Worm (Caenorhabditis elegans) whole organism, L1 larva: Measurements from ENCODE around the gene math-31.

Experiments used
- C16A3.4 ChIP-seq: fragments of 150-350 bp; optimal IDR thresholded peaks from 2 replicates; lab custom pipeline; 2014; ENCODE audit warnings: missing biosample characterization, missing genetic modification characterization
- Y116A8C.19 ChIP-seq: sonication (generic microtip); optimal IDR thresholded peaks from 2 replicates; lab custom pipeline; 2016; ENCODE audit warnings: missing compliant biosample characterization, missing genetic modification characterization, borderline replicate concordance
- blmp-1 ChIP-seq: fragments of 150-350 bp; optimal IDR thresholded peaks from 2 replicates; lab custom pipeline; 2014; ENCODE audit warnings: missing biosample characterization, missing genetic modification characterization
- ceh-63 ChIP-seq: fragments of 200-800 bp; sonication (Bioruptor generic); optimal IDR thresholded peaks from 2 replicates; lab custom pipeline; 2018; ENCODE audit warnings: mild to moderate bottlenecking, missing genetic modification characterization, missing compliant biosample characterization
- ceh-8 ChIP-seq: fragments of 200-800 bp; sonication (Bioruptor generic); optimal IDR thresholded peaks from 2 replicates; lab custom pipeline; 2018; ENCODE audit warnings: mild to moderate bottlenecking, missing genetic modification characterization, moderate library complexity, missing compliant biosample characterization
- ceh-90 ChIP-seq: sonication (generic microtip); optimal IDR thresholded peaks from 2 replicates; lab custom pipeline; 2016; ENCODE audit warnings: missing genetic modification characterization, missing compliant biosample characterization
- dpl-1 ChIP-seq, 3 experiments: fragments of 150-350 bp in 2 of 3; sonication (generic microtip) in 1 of 3; optimal IDR thresholded peaks; 2 replicates each; lab custom pipeline; 2014 to 2017; ENCODE audit warnings: missing biosample characterization in 3 of 3, missing genetic modification characterization in 3 of 3, missing genetic modification reagents in 3 of 3
- efl-3 ChIP-seq: fragments of 200-800 bp; sonication (Bioruptor generic); optimal IDR thresholded peaks from 2 replicates; lab custom pipeline; 2018; ENCODE audit warnings: mild to moderate bottlenecking, missing genetic modification characterization, missing compliant biosample characterization
- egl-13 ChIP-seq: sonication (generic microtip); optimal IDR thresholded peaks from 2 replicates; lab custom pipeline; 2016; ENCODE audit warnings: missing genotype, missing genetic modification reagents, missing genetic modification characterization, missing compliant biosample characterization
- elt-2 ChIP-seq: sonication (generic microtip); optimal IDR thresholded peaks from 2 replicates; lab custom pipeline; 2016; ENCODE audit warnings: missing genetic modification characterization, mild to moderate bottlenecking, inconsistent platforms, missing compliant biosample characterization, missing genetic modification reagents
- ets-5 ChIP-seq: fragments of 200-800 bp; sonication (Bioruptor generic); IDR thresholded peaks from 2 replicates; pipeline ENCODE4 v1.3.6; 2022; ENCODE audit warnings: missing genetic modification characterization, missing compliant biosample characterization
- fos-1 ChIP-seq: fragments of 150-350 bp; optimal IDR thresholded peaks from 2 replicates; lab custom pipeline; 2014; ENCODE audit warnings: missing biosample characterization, missing genetic modification characterization
- grh-1 ChIP-seq: fragments of 200-800 bp; sonication (Bioruptor generic); IDR thresholded peaks from 2 replicates; pipeline ENCODE4 v1.3.6; 2022; ENCODE audit warnings: missing genetic modification reagents, missing genetic modification characterization, missing compliant biosample characterization
- hlh-4 ChIP-seq: sonication (generic microtip); optimal IDR thresholded peaks from 2 replicates; lab custom pipeline; 2016; ENCODE audit warnings: mild to moderate bottlenecking, missing genetic modification characterization, missing compliant biosample characterization
- hpl-2 ChIP-seq: fragments of 150-350 bp; optimal IDR thresholded peaks from 2 replicates; lab custom pipeline; 2014; ENCODE audit warnings: missing biosample characterization, missing genetic modification reagents, missing genetic modification characterization
- irx-1 ChIP-seq: sonication (generic microtip); optimal IDR thresholded peaks from 2 replicates; lab custom pipeline; 2016; ENCODE audit warnings: missing genetic modification characterization, missing compliant biosample characterization
- lin-13 ChIP-seq: fragments of 150-350 bp; optimal IDR thresholded peaks from 2 replicates; lab custom pipeline; 2014; ENCODE audit warnings: missing biosample characterization, missing genetic modification reagents, missing genetic modification characterization
- lin-14 ChIP-seq: fragments of 200-800 bp; sonication (Bioruptor generic); optimal IDR thresholded peaks from 2 replicates; lab custom pipeline; 2018; ENCODE audit warnings: mild to moderate bottlenecking, missing genetic modification characterization, moderate library complexity, missing compliant biosample characterization
- lin-35 ChIP-seq, 2 experiments: fragments of 150-350 bp; optimal IDR thresholded peaks; 2 replicates each; lab custom pipeline; 2014; ENCODE audit warnings: missing biosample characterization in 2 of 2, missing genetic modification characterization in 2 of 2, missing genetic modification reagents in 2 of 2
- lin-39 ChIP-seq: fragments of 150-350 bp; optimal IDR thresholded peaks from 2 replicates; lab custom pipeline; 2014; ENCODE audit warnings: missing biosample characterization, missing genetic modification reagents, missing genetic modification characterization
- lir-3 ChIP-seq: sonication (generic microtip); optimal IDR thresholded peaks from 2 replicates; lab custom pipeline; 2016; ENCODE audit warnings: mild to moderate bottlenecking, missing genetic modification characterization, moderate library complexity, missing compliant biosample characterization; ENCODE audit not compliant: poor library complexity
- mef-2 ChIP-seq: fragments of 150-350 bp; optimal IDR thresholded peaks from 2 replicates; lab custom pipeline; 2014; ENCODE audit warnings: missing biosample characterization, missing genetic modification characterization
- nhr-19 ChIP-seq: fragments of 200-800 bp; sonication (Bioruptor generic); conservative IDR thresholded peaks from 2 replicates; pipeline ENCODE4 v1.3.6; 2022; ENCODE audit warnings: missing genetic modification characterization, missing compliant biosample characterization
- nhr-28 ChIP-seq: fragments of 150-350 bp; optimal IDR thresholded peaks from 2 replicates; lab custom pipeline; 2014; ENCODE audit warnings: missing biosample characterization, missing genetic modification characterization
- nhr-77 ChIP-seq: fragments of 150-350 bp; optimal IDR thresholded peaks from 2 replicates; lab custom pipeline; 2014; ENCODE audit warnings: missing biosample characterization, missing genetic modification characterization
- nhr-85 ChIP-seq: sonication (generic microtip); peaks from one replicate; lab custom pipeline; 2016; ENCODE audit warnings: missing genetic modification characterization, inconsistent platforms, missing compliant biosample characterization
- pag-3 ChIP-seq: sonication (generic microtip); optimal IDR thresholded peaks from 2 replicates; lab custom pipeline; 2017; ENCODE audit warnings: missing genetic modification characterization, mild to moderate bottlenecking, missing compliant biosample characterization, antibody characterized with exemption, borderline replicate concordance; ENCODE audit not compliant: insufficient read depth
- pqm-1 ChIP-seq: sonication (generic microtip); optimal IDR thresholded peaks from 3 replicates; lab custom pipeline; 2017; ENCODE audit warnings: missing biosample characterization, missing genetic modification characterization
- rnt-1 ChIP-seq: sonication (generic microtip); optimal IDR thresholded peaks from 2 replicates; lab custom pipeline; 2016; ENCODE audit warnings: mild to moderate bottlenecking, missing genetic modification characterization, moderate library complexity, missing compliant biosample characterization
- skn-1 ChIP-seq: fragments of 150-350 bp; optimal IDR thresholded peaks from 2 replicates; lab custom pipeline; 2014; ENCODE audit warnings: missing biosample characterization, missing genetic modification characterization
- snu-23 ChIP-seq: sonication (generic microtip); optimal IDR thresholded peaks from 2 replicates; lab custom pipeline; 2016; ENCODE audit warnings: missing genetic modification characterization, missing compliant biosample characterization
- sptf-1 ChIP-seq: fragments of 150-350 bp; optimal IDR thresholded peaks from 2 replicates; lab custom pipeline; 2014; ENCODE audit warnings: missing biosample characterization, missing genetic modification characterization
- sup-37 ChIP-seq: fragments of 200-800 bp; sonication (Bioruptor generic); optimal IDR thresholded peaks from 2 replicates; lab custom pipeline; 2018; ENCODE audit warnings: mild to moderate bottlenecking, missing genetic modification characterization, missing compliant biosample characterization
- swsn-7 ChIP-seq: sonication (generic microtip); optimal IDR thresholded peaks from 2 replicates; lab custom pipeline; 2016; ENCODE audit warnings: missing genetic modification characterization, missing compliant biosample characterization
- tbx-2 ChIP-seq: sonication (generic microtip); optimal IDR thresholded peaks from 2 replicates; lab custom pipeline; 2016; ENCODE audit warnings: missing genetic modification characterization, missing compliant biosample characterization
- tlp-1 ChIP-seq: fragments of 150-350 bp; optimal IDR thresholded peaks from 2 replicates; lab custom pipeline; 2014; ENCODE audit warnings: missing biosample characterization, missing genetic modification characterization
- unc-130 ChIP-seq: fragments of 150-350 bp; optimal IDR thresholded peaks from 2 replicates; lab custom pipeline; 2017; ENCODE audit warnings: missing biosample characterization, missing genetic modification characterization, inconsistent platforms
- unc-30 ChIP-seq: sonication (generic microtip); optimal IDR thresholded peaks from 2 replicates; lab custom pipeline; 2017; ENCODE audit warnings: missing biosample characterization, missing genetic modification characterization
- unc-98 ChIP-seq: fragments of 200-800 bp; sonication (Bioruptor generic); IDR thresholded peaks from 2 replicates; pipeline ENCODE4 v1.3.6; 2022; ENCODE audit warnings: missing genetic modification characterization, missing compliant biosample characterization
- xbp-1 ChIP-seq: sonication (generic microtip); optimal IDR thresholded peaks from 2 replicates; lab custom pipeline; 2016; ENCODE audit warnings: missing genetic modification characterization, missing compliant biosample characterization
- zag-1 ChIP-seq: fragments of 150-350 bp; optimal IDR thresholded peaks from 2 replicates; lab custom pipeline; 2014; ENCODE audit warnings: missing biosample characterization, missing genetic modification characterization
- zip-4 ChIP-seq: fragments of 200-800 bp; sonication (Bioruptor generic); optimal IDR thresholded peaks from 2 replicates; lab custom pipeline; 2018; ENCODE audit warnings: mild to moderate bottlenecking, missing genetic modification characterization, moderate library complexity, missing compliant biosample characterization
- ztf-11 ChIP-seq, 2 experiments: sonication (generic microtip); optimal IDR thresholded peaks; 2 replicates each; lab custom pipeline; 2016 to 2017; ENCODE audit warnings: missing genetic modification characterization in 2 of 2, missing biosample characterization in 1 of 2, missing compliant biosample characterization in 1 of 2
- ztf-4 ChIP-seq: fragments of 150-350 bp; optimal IDR thresholded peaks from 2 replicates; lab custom pipeline; 2014; ENCODE audit warnings: missing biosample characterization, missing genetic modification characterization

math-31 gene

DNA sequence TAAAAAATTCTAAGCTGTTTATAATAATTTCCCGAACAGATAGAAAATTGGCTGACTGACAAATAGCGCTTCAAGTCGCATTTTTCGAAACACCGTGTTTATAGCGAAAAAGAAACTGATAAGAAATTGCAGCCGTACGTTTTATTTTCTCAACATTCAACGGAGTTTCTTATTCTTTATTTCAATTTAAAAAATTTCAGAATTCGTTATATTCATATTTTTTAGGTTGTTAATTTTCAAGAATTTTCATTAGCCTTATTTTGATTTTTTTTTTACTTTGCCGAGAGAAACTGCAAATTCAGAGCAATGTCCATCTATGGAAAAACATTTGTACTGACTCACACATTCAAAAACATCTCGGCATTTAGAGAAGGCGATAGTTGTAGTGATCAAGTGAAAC lies 14.7 kb downstream of the math-31 start, which contains the start of gene C46F9.6:
Gene C46F9.6, plus strand, starts transcription at position 301 of the 400 bp plus-strand sequence.
- TF ChIP-seq unc-30 (no peak), elt-2 (peak; percentile 6)
- TF ChIP-seq, all 84 proteins: peak for 1

DNA sequence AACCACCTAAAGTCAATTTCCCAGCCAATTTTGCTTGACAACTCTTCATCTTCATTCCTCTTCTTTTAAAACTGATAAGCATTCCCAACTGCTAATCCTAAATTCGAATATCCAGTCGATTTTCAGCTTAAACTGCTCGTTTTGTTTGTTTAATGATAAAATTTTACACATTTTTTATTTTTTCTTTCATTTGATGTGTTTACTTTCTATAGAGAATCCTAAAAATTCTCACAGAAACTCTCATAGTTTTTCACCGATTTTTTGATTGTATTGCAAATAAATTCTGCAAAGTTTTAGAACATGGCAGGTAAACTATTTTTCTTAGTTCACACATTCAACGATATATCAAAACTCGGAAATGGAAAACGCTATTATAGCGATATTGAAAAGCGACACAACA lies 16.9 kb downstream of the math-31 start, which contains the start of gene math-25:
Gene math-25, plus strand, starts transcription at position 301 of the 400 bp plus-strand sequence.
- TF ChIP-seq swsn-7 (tag; lab: Kevin White, UChicago) (no peak), pqm-1 (tag; lab: Kevin White, UChicago) (no peak), sptf-1 (no peak), unc-130 (tag; lab: Kevin White, UChicago) (no peak), ztf-4 (no peak), nhr-19 (no peak), nhr-77 (tag; lab: Kevin White, UChicago) (no peak), lin-35 (GFP tag; optimal IDR thresholded peaks at IDR 0.05; lab: Kevin White, UChicago) (no peak), pag-3 (tag; lab: Kevin White, UChicago) (no peak), zip-4 (GFP tag; lab: Kevin White, UChicago) (no peak), hpl-2 (no peak), hlh-4 (tag; lab: Kevin White, UChicago) (no peak), lir-3 (tag; lab: Kevin White, UChicago) (no peak), rnt-1 (tag; lab: Kevin White, UChicago) (no peak), tbx-2 (no peak), unc-98 (GFP tag; lab: Robert Waterston, UW) (no peak), fos-1 (tag; lab: Kevin White, UChicago) (no peak), nhr-85 (tag; lab: Kevin White, UChicago) (no peak), Y116A8C.19 (tag; lab: Kevin White, UChicago) (no peak)

DNA sequence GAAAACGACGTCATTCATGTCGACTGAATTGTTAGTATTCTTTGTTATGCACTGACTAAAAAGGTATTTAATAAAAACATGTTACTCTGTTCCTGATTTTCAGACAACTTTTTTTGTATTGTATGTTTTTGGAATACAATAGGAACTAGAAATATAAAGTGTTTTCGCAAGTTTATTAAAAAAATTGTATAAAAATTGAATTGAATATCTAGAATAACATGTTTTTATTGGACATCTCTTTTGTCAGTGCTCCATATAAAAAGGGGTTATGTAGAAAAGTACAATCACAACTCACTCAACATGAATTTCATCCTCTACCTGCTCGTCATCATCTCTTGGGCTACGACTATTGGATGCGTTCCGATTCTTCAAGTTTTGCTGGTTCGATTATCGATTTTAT lies 17.4 kb downstream of the math-31 start, which contains the start of gene C46F9.5:
Gene C46F9.5, plus strand, starts transcription at position 301 of the 400 bp plus-strand sequence.
- TF ChIP-seq xbp-1 (tag; lab: Kevin White, UChicago) = no peak
- no peak for TF ChIP-seq lin-39 (tag; lab: Kevin White, UChicago)
- TF ChIP-seq irx-1 (tag; lab: Kevin White, UChicago) = no peak
- no peak for TF ChIP-seq nhr-77 (tag; lab: Kevin White, UChicago)
- TF ChIP-seq zag-1 (tag; lab: Kevin White, UChicago) = no peak
- no peak for TF ChIP-seq egl-13 (tag; lab: Kevin White, UChicago)
- no peak for TF ChIP-seq grh-1 (GFP tag; lab: Robert Waterston, UW)
- no peak for TF ChIP-seq lin-14
- TF ChIP-seq hpl-2 = no peak
- no peak for TF ChIP-seq ets-5 (GFP tag; lab: Robert Waterston, UW)
- TF ChIP-seq unc-130 (tag; lab: Kevin White, UChicago) = no peak
- no peak for TF ChIP-seq ceh-8
- TF ChIP-seq sup-37 (GFP tag; lab: Kevin White, UChicago) = no peak
- no peak for TF ChIP-seq pag-3 (tag; lab: Kevin White, UChicago)
- TF ChIP-seq nhr-28 = no peak
- no peak for TF ChIP-seq snu-23
- TF ChIP-seq ceh-63 (GFP tag; lab: Kevin White, UChicago) = no peak
- no peak for TF ChIP-seq ztf-11 (tag; optimal IDR thresholded peaks at IDR 0.05; lab: Kevin White, UChicago)
- TF ChIP-seq elt-2 = no peak
- no peak for TF ChIP-seq skn-1 (tag; lab: Kevin White, UChicago)

DNA sequence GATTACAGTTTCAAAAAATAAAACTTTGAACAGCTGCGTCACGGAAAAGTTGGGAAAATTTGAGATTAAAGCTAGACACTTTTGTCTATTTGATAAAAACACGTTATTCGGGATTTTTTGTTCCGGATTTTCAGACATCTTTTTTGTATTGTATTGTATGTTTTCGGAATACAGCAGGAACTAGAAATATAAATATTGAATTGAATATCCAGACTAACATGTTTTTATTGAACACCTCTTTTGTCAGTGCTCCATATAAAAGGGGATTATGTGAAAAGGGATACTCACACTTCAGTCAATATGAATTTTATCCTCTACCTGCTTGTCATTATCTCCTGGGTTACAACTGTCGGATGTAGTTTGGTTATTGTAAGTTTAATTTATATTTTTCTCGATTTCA lies 18.7 kb downstream of the math-31 start, which contains the start of gene C16C4.1:
Gene C16C4.1, plus strand, starts transcription at position 301 of the 400 bp plus-strand sequence.
- TF ChIP-seq lin-35 (GFP tag; optimal IDR thresholded peaks at IDR 0.05; lab: Kevin White, UChicago) (no peak), Y116A8C.19 (tag; lab: Kevin White, UChicago) (no peak), dpl-1 (GFP tag; optimal IDR thresholded peaks at IDR 0.05; lab: Kevin White, UChicago) (no peak), blmp-1 (tag; lab: Kevin White, UChicago) (no peak), efl-3 (no peak), ztf-4 (no peak), lin-13 (GFP tag; lab: Kevin White, UChicago) (no peak), mef-2 (tag; lab: Kevin White, UChicago) (no peak), C16A3.4 (tag; lab: Kevin White, UChicago) (no peak), pag-3 (tag; lab: Kevin White, UChicago) (no peak), unc-98 (GFP tag; lab: Robert Waterston, UW) (no peak), pqm-1 (tag; lab: Kevin White, UChicago) (no peak), lin-39 (tag; lab: Kevin White, UChicago) (no peak), tlp-1 (no peak), ceh-90 (tag; lab: Kevin White, UChicago) (no peak), lir-3 (tag; lab: Kevin White, UChicago) (no peak)
